Worm (Caenorhabditis elegans) whole organism, L1 larva: ENCODE measurements around the gene C09G5.7.

ENCODE experiments used
- ama-1 ChIP-seq: fragments of 150-350 bp; optimal IDR thresholded peaks from 2 replicates; lab custom pipeline; 2014
- elt-3 ChIP-seq, 6 experiments: fragments of 150-350 bp in 1 of 6; sonication (generic microtip); optimal IDR thresholded peaks; 2 replicates each; lab custom pipeline; 2017 to 2018; ENCODE audit warnings: missing biosample characterization in 6 of 6, missing genetic modification characterization in 6 of 6, inconsistent platforms in 1 of 6
- fos-1 ChIP-seq: fragments of 150-350 bp; optimal IDR thresholded peaks from 2 replicates; lab custom pipeline; 2014; ENCODE audit warnings: missing biosample characterization, missing genetic modification characterization
- lin-13 ChIP-seq: fragments of 150-350 bp; optimal IDR thresholded peaks from 2 replicates; lab custom pipeline; 2014; ENCODE audit warnings: missing biosample characterization, missing genetic modification reagents, missing genetic modification characterization
- nhr-85 ChIP-seq: sonication (generic microtip); peaks from one replicate; lab custom pipeline; 2016; ENCODE audit warnings: missing genetic modification characterization, inconsistent platforms, missing compliant biosample characterization
- sptf-1 ChIP-seq: fragments of 150-350 bp; optimal IDR thresholded peaks from 2 replicates; lab custom pipeline; 2014; ENCODE audit warnings: missing biosample characterization, missing genetic modification characterization
- unc-62 ChIP-seq: fragments of 150-350 bp; optimal IDR thresholded peaks from 2 replicates; lab custom pipeline; 2014; ENCODE audit warnings: missing biosample characterization, missing genetic modification reagents, missing genetic modification characterization
- ztf-4 ChIP-seq: fragments of 150-350 bp; optimal IDR thresholded peaks from 2 replicates; lab custom pipeline; 2014; ENCODE audit warnings: missing biosample characterization, missing genetic modification characterization

DNA sequence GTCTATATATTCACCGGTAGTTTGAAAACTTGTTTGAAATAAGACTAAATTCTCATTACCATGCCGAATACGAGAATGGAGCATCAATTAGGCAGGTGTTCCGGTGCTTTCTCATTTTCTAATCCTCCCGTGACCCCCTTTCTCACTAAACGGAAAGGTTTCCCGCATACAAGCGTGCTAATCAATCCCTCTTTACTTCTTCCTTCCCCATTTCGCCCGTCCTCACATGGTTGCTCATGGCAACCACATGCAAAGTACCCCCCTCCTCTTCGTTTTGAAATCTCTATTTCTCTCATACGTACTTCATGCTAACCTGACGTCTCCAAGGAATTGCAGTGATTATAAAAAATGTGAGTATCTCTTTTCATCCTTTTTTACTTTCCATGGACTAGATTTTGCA is 5.2 kb downstream of the C09G5.7 start, which contains the start of gene mks-5:
- TF ChIP-seq ztf-4 (tag; lab: Kevin White, UChicago) (no peak), fos-1 (tag; lab: Kevin White, UChicago) (no peak), sptf-1 (tag; lab: Kevin White, UChicago) (no peak), nhr-85 (no peak), elt-3 (tag; optimal IDR thresholded peaks at IDR 0.05; lab: Kevin White, UChicago) (no peak), unc-62 (GFP tag; lab: Kevin White, UChicago) (no peak), lin-13 (no peak), ama-1 (no peak)
